Worm (Caenorhabditis elegans): ENCODE data around the gene srbc-42.

DNA sequence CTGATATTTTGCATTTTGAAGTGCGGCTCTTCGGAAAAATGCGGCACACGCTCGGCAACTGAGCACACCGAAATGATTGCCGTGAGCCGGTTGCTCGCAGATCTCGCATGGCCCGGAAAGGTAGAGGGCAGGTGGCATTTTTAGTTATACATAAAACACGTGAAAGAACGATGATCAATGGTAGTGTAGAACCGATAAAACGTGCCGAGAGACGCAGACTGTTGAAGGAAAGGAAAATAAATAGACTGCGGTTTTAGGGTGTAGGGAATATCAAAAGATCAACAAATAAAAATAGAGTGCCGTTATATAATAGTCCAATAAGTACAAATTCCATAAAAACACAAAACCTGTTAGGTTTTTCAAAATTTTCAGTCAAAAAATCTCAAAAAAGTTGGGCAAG is 20.9 kb upstream of the srbc-42 start, which contains the start of gene nhr-133:
- TF ChIP-seq daf-12 (tag; optimal IDR thresholded peaks at IDR 0.05) (no peak), pqm-1 (tag; optimal IDR thresholded peaks at IDR 0.05) (no peak), ceh-16 (tag; optimal IDR thresholded peaks at IDR 0.05) (no peak), mdl-1 (tag; optimal IDR thresholded peaks at IDR 0.05) (no peak), nhr-237 (tag; optimal IDR thresholded peaks at IDR 0.05) (no peak), nhr-77 (tag; optimal IDR thresholded peaks at IDR 0.05) (no peak), ztf-11 (tag; optimal IDR thresholded peaks at IDR 0.05) (no peak), nhr-76 (tag; optimal IDR thresholded peaks at IDR 0.05) (no peak), ZK546.5 (tag; optimal IDR thresholded peaks at IDR 0.05) (no peak), nhr-25 (tag; optimal IDR thresholded peaks at IDR 0.05) (no peak), fkh-10 (GFP tag; optimal IDR thresholded peaks at IDR 0.05) (no peak), ceh-28 (tag; optimal IDR thresholded peaks at IDR 0.05) (no peak), elt-3 (tag; optimal IDR thresholded peaks at IDR 0.05) (no peak), nfya-1 (tag; optimal IDR thresholded peaks at IDR 0.05; ENCODE audit: insufficient read depth) (no peak)
